Fruit fly (Drosophila melanogaster) whole organism, embryonic: ENCODE data around the gene CG6277.

Source experiments
- Atf-2 ChIP-seq: fragments of 200-800 bp; sonication (Bioruptor generic); optimal IDR thresholded peaks from 2 replicates; lab custom pipeline; 2016; ENCODE audit warnings: missing biosample characterization, missing genetic modification characterization
- CG11093 ChIP-seq: fragments of 200-800 bp; sonication (Bioruptor generic); IDR thresholded peaks from 3 replicates; pipeline ENCODE4 v1.3.6; 2022; ENCODE audit warnings: missing biosample characterization, missing genetic modification characterization
- CG13123 ChIP-seq: fragments of 200-800 bp; sonication (Bioruptor generic); optimal IDR thresholded peaks from 2 replicates; lab custom pipeline; 2016; ENCODE audit warnings: missing biosample characterization, missing genetic modification characterization
- CG14965 ChIP-seq: fragments of 200-800 bp; sonication (Bioruptor generic); optimal IDR thresholded peaks from 2 replicates; lab custom pipeline; 2016; ENCODE audit warnings: missing biosample characterization, missing genetic modification characterization, borderline replicate concordance
- CG17361 ChIP-seq: fragments of 200-800 bp; sonication (Bioruptor generic); IDR thresholded peaks from 3 replicates; pipeline ENCODE4 v1.3.6; 2022; ENCODE audit warnings: missing biosample characterization, missing genetic modification characterization
- CG18599 ChIP-seq: fragments of 200-800 bp; sonication (Bioruptor generic); optimal IDR thresholded peaks from 3 replicates; lab custom pipeline; 2017; ENCODE audit warnings: missing biosample characterization, missing genetic modification characterization, mild to moderate bottlenecking, moderate library complexity, missing genetic modification reagents
- CG31365 ChIP-seq: fragments of 200-800 bp; sonication (Bioruptor generic); optimal IDR thresholded peaks from 2 replicates; lab custom pipeline; 2018; ENCODE audit warnings: missing biosample characterization, mild to moderate bottlenecking, missing genetic modification characterization
- CG32532 ChIP-seq: fragments of 200-800 bp; sonication (Bioruptor generic); IDR thresholded peaks from 2 replicates; pipeline ENCODE4 v1.3.6; 2022; ENCODE audit warnings: missing biosample characterization, missing genetic modification characterization
- CG33557 ChIP-seq: fragments of 200-800 bp; sonication (Bioruptor generic); optimal IDR thresholded peaks from 2 replicates; lab custom pipeline; 2019; ENCODE audit warnings: missing biosample characterization, mild to moderate bottlenecking, missing genetic modification characterization, moderate library complexity
- CG3838 ChIP-seq: fragments of 200-800 bp; sonication (Bioruptor generic); optimal IDR thresholded peaks from 3 replicates; lab custom pipeline; 2016; ENCODE audit warnings: missing biosample characterization, missing genetic modification characterization
- CG4328 ChIP-seq: fragments of 200-800 bp; sonication (Bioruptor generic); optimal IDR thresholded peaks from 3 replicates; lab custom pipeline; 2017; ENCODE audit warnings: missing biosample characterization, missing genetic modification reagents, missing genetic modification characterization
- CG4730 ChIP-seq: fragments of 200-800 bp; sonication (Bioruptor generic); IDR thresholded peaks from 2 replicates; pipeline ENCODE4 v1.3.6; 2022; ENCODE audit warnings: missing biosample characterization, missing genetic modification characterization
- CG7556 ChIP-seq: fragments of 200-800 bp; sonication (Bioruptor generic); optimal IDR thresholded peaks from 2 replicates; lab custom pipeline; 2017; ENCODE audit warnings: missing biosample characterization, mild to moderate bottlenecking, missing genetic modification characterization
- CG7745 ChIP-seq: fragments of 200-800 bp; sonication (Bioruptor generic); optimal IDR thresholded peaks from 2 replicates; lab custom pipeline; 2018; ENCODE audit warnings: missing biosample characterization, mild to moderate bottlenecking, missing genetic modification characterization, moderate library complexity
- CG7786 ChIP-seq: fragments of 200-800 bp; sonication (Bioruptor generic); optimal IDR thresholded peaks from 2 replicates; lab custom pipeline; 2016; ENCODE audit warnings: missing biosample characterization, missing genetic modification characterization
- CG7928 ChIP-seq: fragments of 200-800 bp; sonication (Bioruptor generic); optimal IDR thresholded peaks from 2 replicates; lab custom pipeline; 2017; ENCODE audit warnings: missing biosample characterization, mild to moderate bottlenecking, missing genetic modification characterization
- CG7963 ChIP-seq: fragments of 200-800 bp; sonication (Bioruptor generic); IDR thresholded peaks from 3 replicates; pipeline ENCODE4 v1.3.6; 2022; ENCODE audit warnings: missing biosample characterization, missing genetic modification characterization; ENCODE audit not compliant: partially characterized antibody
- CG8281 ChIP-seq: fragments of 200-800 bp; sonication (Bioruptor generic); optimal IDR thresholded peaks from 2 replicates; lab custom pipeline; 2018; ENCODE audit warnings: missing biosample characterization, mild to moderate bottlenecking, missing genetic modification characterization, moderate library complexity
- CG8359 ChIP-seq: fragments of 200-800 bp; sonication (Bioruptor generic); optimal IDR thresholded peaks from 2 replicates; lab custom pipeline; 2017; ENCODE audit warnings: missing biosample characterization, mild to moderate bottlenecking, missing genetic modification characterization, borderline replicate concordance
- CG8924 ChIP-seq: fragments of 200-800 bp; optimal IDR thresholded peaks from 3 replicates; lab custom pipeline; 2019; ENCODE audit warnings: missing biosample characterization, mild to moderate bottlenecking, missing genetic modification characterization, moderate library complexity
- CG9437 ChIP-seq: fragments of 200-800 bp; sonication (Bioruptor generic); optimal IDR thresholded peaks from 2 replicates; lab custom pipeline; 2018; ENCODE audit warnings: missing biosample characterization, mild to moderate bottlenecking, missing genetic modification characterization
- CG9727 ChIP-seq: fragments of 200-800 bp; sonication (Bioruptor generic); optimal IDR thresholded peaks from 3 replicates; lab custom pipeline; 2017; ENCODE audit warnings: missing biosample characterization, mild to moderate bottlenecking, missing genetic modification characterization
- CHES-1-like ChIP-seq: fragments of 200-800 bp; sonication (Bioruptor generic); optimal IDR thresholded peaks from 2 replicates; lab custom pipeline; 2016; ENCODE audit warnings: missing biosample characterization, missing genetic modification characterization
- Chrac-16 ChIP-seq: fragments of 200-800 bp; sonication (Bioruptor generic); optimal IDR thresholded peaks from 3 replicates; lab custom pipeline; 2016; ENCODE audit warnings: missing biosample characterization, missing genetic modification characterization
- D ChIP-seq, 2 experiments: fragments of 200-800 bp in 1 of 2; fragments of >200 bp in 1 of 2; sonication (Bioruptor generic) in 1 of 2; optimal IDR thresholded peaks; 2 replicates in 1 of 2; 3 replicates in 1 of 2; lab custom pipeline; 2017; ENCODE audit warnings: mild to moderate bottlenecking in 1 of 2, missing biosample characterization in 1 of 2, missing genetic modification characterization in 1 of 2, missing genetic modification reagents in 1 of 2
- Doc3 ChIP-seq: fragments of 200-800 bp; sonication (Bioruptor generic); IDR thresholded peaks from 3 replicates; pipeline ENCODE4 v1.3.6; 2022; ENCODE audit warnings: missing biosample characterization, missing genetic modification characterization; ENCODE audit not compliant: partially characterized antibody
- Fer2 ChIP-seq: fragments of 200-800 bp; sonication (Bioruptor generic); optimal IDR thresholded peaks from 2 replicates; lab custom pipeline; 2018; ENCODE audit warnings: missing biosample characterization, mild to moderate bottlenecking, missing genetic modification characterization, moderate library complexity
- Gug ChIP-seq: fragments of 200-800 bp; sonication (Bioruptor generic); IDR thresholded peaks from 4 replicates; pipeline ENCODE4 v1.3.6; 2022; ENCODE audit warnings: missing biosample characterization, missing genetic modification characterization
- HLH3B ChIP-seq: fragments of 200-800 bp; sonication (Bioruptor generic); IDR thresholded peaks from 2 replicates; pipeline ENCODE4 v1.3.6; 2022; ENCODE audit warnings: missing biosample characterization, missing genetic modification characterization
- HmgD ChIP-seq: fragments of 200-800 bp; sonication (Bioruptor generic); optimal IDR thresholded peaks from 3 replicates; lab custom pipeline; 2016; ENCODE audit warnings: missing biosample characterization, missing genetic modification characterization
- Hr51 ChIP-seq, 2 experiments: fragments of 200-800 bp; sonication (Bioruptor generic); optimal IDR thresholded peaks; 2 replicates in 1 of 2; 3 replicates in 1 of 2; lab custom pipeline; 2016 to 2018; ENCODE audit warnings: missing biosample characterization in 2 of 2, missing genetic modification characterization in 2 of 2, mild to moderate bottlenecking in 1 of 2, moderate library complexity in 1 of 2
- Nf-YB ChIP-seq: fragments of 200-800 bp; sonication (Bioruptor generic); optimal IDR thresholded peaks from 3 replicates; lab custom pipeline; 2019; ENCODE audit warnings: missing biosample characterization, mild to moderate bottlenecking, missing genetic modification characterization, moderate library complexity
- Sin3A ChIP-seq: fragments of >200 bp; optimal IDR thresholded peaks from 2 replicates; lab custom pipeline; 2018
- Sry-δ ChIP-seq: fragments of 200-800 bp; sonication (Bioruptor generic); optimal IDR thresholded peaks from 2 replicates; lab custom pipeline; 2016; ENCODE audit warnings: missing biosample characterization, missing genetic modification characterization
- TFAM ChIP-seq: fragments of 200-800 bp; sonication (Bioruptor generic); optimal IDR thresholded peaks from 2 replicates; lab custom pipeline; 2017; ENCODE audit warnings: missing biosample characterization, missing genetic modification characterization, inconsistent platforms
- Trl ChIP-seq, 3 experiments: fragments of >200 bp in 2 of 3; fragments of 200-800 bp in 1 of 3; sonication (Bioruptor generic) in 1 of 3; optimal IDR thresholded peaks; 2 replicates in 1 of 3; 3 replicates in 2 of 3; lab custom pipeline; 2016 to 2017; ENCODE audit warnings: missing biosample characterization in 1 of 3, missing genetic modification characterization in 1 of 3
- YL-1 ChIP-seq: fragments of 200-800 bp; sonication (Bioruptor generic); optimal IDR thresholded peaks from 3 replicates; lab custom pipeline; 2017; ENCODE audit warnings: missing biosample characterization, mild to moderate bottlenecking, missing genetic modification characterization
- bbx ChIP-seq: fragments of 200-800 bp; sonication (Bioruptor generic); IDR thresholded peaks from 2 replicates; pipeline ENCODE4 v1.3.6; 2022; ENCODE audit warnings: missing biosample characterization, missing genetic modification characterization; ENCODE audit not compliant: partially characterized antibody
- disco-r ChIP-seq: fragments of 200-800 bp; sonication (Bioruptor generic); optimal IDR thresholded peaks from 2 replicates; lab custom pipeline; 2016; ENCODE audit warnings: missing biosample characterization, missing genetic modification characterization
- eyg ChIP-seq: fragments of 200-800 bp; sonication (Bioruptor generic); optimal IDR thresholded peaks from 3 replicates; lab custom pipeline; 2016; ENCODE audit warnings: missing biosample characterization, missing genetic modification characterization
- lov ChIP-seq, 2 experiments: fragments of 200-800 bp in 1 of 2; fragments of >200 bp in 1 of 2; sonication (Bioruptor generic) in 1 of 2; IDR thresholded peaks in 1 of 2; optimal IDR thresholded peaks in 1 of 2; 2 replicates in 1 of 2; 3 replicates in 1 of 2; pipeline versions ENCODE4 v1.3.6 to Lab custom; 2017 to 2022; ENCODE audit warnings: missing biosample characterization in 1 of 2, missing genetic modification characterization in 1 of 2
- nerfin-1 ChIP-seq: fragments of 200-800 bp; sonication (Bioruptor generic); optimal IDR thresholded peaks from 3 replicates; lab custom pipeline; 2019; ENCODE audit warnings: missing biosample characterization, mild to moderate bottlenecking, missing genetic modification characterization, moderate library complexity
- phol ChIP-seq: fragments of 200-800 bp; sonication (Bioruptor generic); optimal IDR thresholded peaks from 3 replicates; lab custom pipeline; 2018; ENCODE audit warnings: missing biosample characterization, mild to moderate bottlenecking, missing genetic modification characterization, moderate library complexity
- shn ChIP-seq: fragments of 200-800 bp; sonication (Bioruptor generic); optimal IDR thresholded peaks from 3 replicates; lab custom pipeline; 2016; ENCODE audit warnings: missing biosample characterization, missing genetic modification characterization
- trem ChIP-seq: fragments of 200-800 bp; optimal IDR thresholded peaks from 3 replicates; lab custom pipeline; 2019; ENCODE audit warnings: missing biosample characterization, mild to moderate bottlenecking, missing genetic modification characterization, moderate library complexity
- unpg ChIP-seq: fragments of 200-800 bp; sonication (Bioruptor generic); optimal IDR thresholded peaks from 3 replicates; lab custom pipeline; 2018; ENCODE audit warnings: missing biosample characterization, mild to moderate bottlenecking, missing genetic modification characterization, moderate library complexity
- z ChIP-seq: fragments of 200-800 bp; sonication (Bioruptor generic); IDR thresholded peaks from 3 replicates; pipeline ENCODE4 v1.3.6; 2022; ENCODE audit warnings: missing biosample characterization, missing genetic modification characterization
- zen ChIP-seq: fragments of 200-800 bp; sonication (Bioruptor generic); optimal IDR thresholded peaks from 3 replicates; lab custom pipeline; 2018; ENCODE audit warnings: missing biosample characterization, mild to moderate bottlenecking, missing genetic modification characterization, moderate library complexity

CG6277 gene

dm6 chr3R:26988412-26988981 lies 34.5 kb downstream of the CG6277 start, which contains the start of gene CG31075 (continued):
- TF ChIP-seq CG17361: no peak
- TF ChIP-seq CG33557 (GFP tag; lab: Kevin White, UChicago): no peak
- no peak for TF ChIP-seq CG7963 (GFP tag; lab: Robert Waterston, UW)
- no peak for TF ChIP-seq Nf-YB
- TF ChIP-seq trem (tag; lab: Kevin White, UChicago): no peak
- no peak for TF ChIP-seq z (GFP tag; lab: Robert Waterston, UW)
- TF ChIP-seq Chrac-16 (GFP tag; lab: Kevin White, UChicago): no peak
- TF ChIP-seq eyg (GFP tag; lab: Kevin White, UChicago): no peak
- no peak for TF ChIP-seq CG8281 (tag; lab: Kevin White, UChicago)
- TF ChIP-seq CG7928 (GFP tag; lab: Kevin White, UChicago): no peak
- 0 out of 3 replicates have a peak, but pooled peaks have one; percentile 7 for TF ChIP-seq CG11093
- TF ChIP-seq bbx: no peak
- TF ChIP-seq CHES-1-like (GFP tag; lab: Kevin White, UChicago): no peak
- no peak for TF ChIP-seq Atf-2 (GFP tag; lab: Kevin White, UChicago)
- no peak for TF ChIP-seq Sry-δ
- no peak for TF ChIP-seq YL-1
- no peak for TF ChIP-seq CG31365 (tag; lab: Kevin White, UChicago)
- TF ChIP-seq Gug (GFP tag; lab: Robert Waterston, UW): peak; percentile 28; the same call in 2 of the 4 replicates
- peak; percentile 87 for TF ChIP-seq CG18599 (GFP tag; lab: Kevin White, UChicago)
- TF ChIP-seq unpg (GFP tag; lab: Kevin White, UChicago): peak; percentile 52
- no peak for TF ChIP-seq CG13123 (GFP tag; lab: Kevin White, UChicago)
- no peak for TF ChIP-seq nerfin-1
- TF ChIP-seq shn (GFP tag; lab: Kevin White, UChicago): no peak
- TF ChIP-seq CG32532 (GFP tag; lab: Robert Waterston, UW): peak; percentile 83
- TF ChIP-seq lov (optimal IDR thresholded peaks at IDR 0.05; lab: Kevin White, UChicago): no peak
- no peak for TF ChIP-seq lov (GFP tag; IDR thresholded peaks at IDR 0.05; lab: Robert Waterston, UW)
- TF ChIP-seq CG4328 (GFP tag; lab: Kevin White, UChicago): no peak
- TF ChIP-seq phol (tag; lab: Kevin White, UChicago): peak; percentile 51
- TF ChIP-seq CG7556 (GFP tag; lab: Kevin White, UChicago): peak; percentile 57
- peak; percentile 51 for TF ChIP-seq CG8924
- TF ChIP-seq Trl (optimal IDR thresholded peaks at IDR 0.05; lab: Kevin White, UChicago): no peak
- no peak for TF ChIP-seq Trl (GFP tag; optimal IDR thresholded peaks at IDR 0.05; lab: Kevin White, UChicago)
- TF ChIP-seq Hr51 (GFP tag; optimal IDR thresholded peaks at IDR 0.05; lab: Kevin White, UChicago): peak in 1 of 2 experiments; percentile 25
- peak; percentile 41 for TF ChIP-seq CG9727
- no peak for TF ChIP-seq CG9437
- no peak for TF ChIP-seq CG4730 (GFP tag; lab: Robert Waterston, UW)
- no peak for TF ChIP-seq TFAM (GFP tag; lab: Kevin White, UChicago)
- TF ChIP-seq disco-r (GFP tag; lab: Kevin White, UChicago): no peak
- no peak for TF ChIP-seq CG8359 (GFP tag; lab: Kevin White, UChicago)
- no peak for TF ChIP-seq Sin3A (lab: Kevin White, UChicago)
- no peak for TF ChIP-seq CG7786 (GFP tag; lab: Kevin White, UChicago)
- TF ChIP-seq HmgD (GFP tag; lab: Kevin White, UChicago): no peak
- no peak for TF ChIP-seq zen (tag; lab: Kevin White, UChicago)
- TF ChIP-seq Doc3: no peak
- TF ChIP-seq D (optimal IDR thresholded peaks at IDR 0.05; lab: Kevin White, UChicago): no peak
- TF ChIP-seq D (GFP tag; optimal IDR thresholded peaks at IDR 0.05; lab: Kevin White, UChicago): no peak
- peak; percentile 67 for TF ChIP-seq HLH3B (GFP tag; lab: Robert Waterston, UW)
- TF ChIP-seq CG3838 (GFP tag; lab: Kevin White, UChicago): no peak
- no peak for TF ChIP-seq CG7745 (tag; lab: Kevin White, UChicago)
- TF ChIP-seq Fer2 (tag; lab: Kevin White, UChicago): no peak
- no peak for TF ChIP-seq CG14965 (GFP tag; lab: Kevin White, UChicago)
